Fruit fly (Drosophila melanogaster) whole organism, embryonic: ENCODE results near the gene CG2006.

ENCODE experiments used
- ATbp ChIP-seq: fragments of 200-800 bp; sonication (Bioruptor generic); optimal IDR thresholded peaks from 2 replicates; lab custom pipeline; 2017; ENCODE audit warnings: missing biosample characterization, mild to moderate bottlenecking, missing genetic modification characterization, missing genetic modification reagents
- Bdp1 ChIP-seq: fragments of 200-800 bp; sonication (Bioruptor generic); optimal IDR thresholded peaks from 3 replicates; lab custom pipeline; 2016; ENCODE audit warnings: missing biosample characterization, missing genetic modification characterization
- CG10959 ChIP-seq: fragments of 200-800 bp; sonication (Bioruptor generic); IDR thresholded peaks from 2 replicates; pipeline ENCODE4 v1.3.6; 2022; ENCODE audit warnings: missing biosample characterization, missing genetic modification characterization
- CG11398 ChIP-seq: fragments of 200-800 bp; sonication (Bioruptor generic); optimal IDR thresholded peaks from 2 replicates; lab custom pipeline; 2016; ENCODE audit warnings: missing biosample characterization, missing genetic modification characterization
- CG12104 ChIP-seq: fragments of 200-800 bp; sonication (Bioruptor generic); optimal IDR thresholded peaks from 3 replicates; lab custom pipeline; 2016; ENCODE audit warnings: missing biosample characterization, missing genetic modification characterization
- CG12299 ChIP-seq: fragments of 200-800 bp; sonication (Bioruptor generic); optimal IDR thresholded peaks from 2 replicates; lab custom pipeline; 2018; ENCODE audit warnings: missing biosample characterization, mild to moderate bottlenecking, missing genetic modification characterization
- CG12744 ChIP-seq: fragments of 200-800 bp; sonication (Bioruptor generic); optimal IDR thresholded peaks from 2 replicates; lab custom pipeline; 2016; ENCODE audit warnings: missing biosample characterization, missing genetic modification characterization
- CG14710 ChIP-seq: fragments of 200-800 bp; sonication (Bioruptor generic); optimal IDR thresholded peaks from 3 replicates; lab custom pipeline; 2019; ENCODE audit warnings: missing biosample characterization, mild to moderate bottlenecking, missing genetic modification characterization, moderate library complexity
- CG17186 ChIP-seq: fragments of 200-800 bp; sonication (Bioruptor generic); optimal IDR thresholded peaks from 3 replicates; lab custom pipeline; 2017; ENCODE audit warnings: missing biosample characterization, missing genetic modification reagents, missing genetic modification characterization
- CG17802 ChIP-seq: fragments of 200-800 bp; sonication (Bioruptor generic); optimal IDR thresholded peaks from 2 replicates; lab custom pipeline; 2018; ENCODE audit warnings: missing biosample characterization, mild to moderate bottlenecking, missing genetic modification characterization, moderate library complexity
- CG2199 ChIP-seq: fragments of 200-800 bp; sonication (Bioruptor generic); IDR thresholded peaks from 3 replicates; pipeline ENCODE4 v1.3.6; 2022; ENCODE audit warnings: missing biosample characterization, missing genetic modification characterization
- CG30403 ChIP-seq: fragments of 200-800 bp; sonication (Bioruptor generic); optimal IDR thresholded peaks from 3 replicates; lab custom pipeline; 2016; ENCODE audit warnings: missing biosample characterization, missing genetic modification characterization
- CG31365 ChIP-seq: fragments of 200-800 bp; sonication (Bioruptor generic); optimal IDR thresholded peaks from 2 replicates; lab custom pipeline; 2018; ENCODE audit warnings: missing biosample characterization, mild to moderate bottlenecking, missing genetic modification characterization
- CG43689 ChIP-seq: fragments of 200-800 bp; sonication (Bioruptor generic); IDR thresholded peaks from 2 replicates; pipeline ENCODE4 v1.3.6; 2022; ENCODE audit warnings: missing biosample characterization, missing genetic modification characterization
- CG4617 ChIP-seq: fragments of 200-800 bp; sonication (Bioruptor generic); optimal IDR thresholded peaks from 3 replicates; lab custom pipeline; 2016; ENCODE audit warnings: missing biosample characterization, missing genetic modification characterization, borderline replicate concordance
- CG4707 ChIP-seq: fragments of 200-800 bp; sonication (Bioruptor generic); optimal IDR thresholded peaks from 2 replicates; lab custom pipeline; 2018; ENCODE audit warnings: missing biosample characterization, mild to moderate bottlenecking, missing genetic modification characterization, moderate library complexity
- CG6813 ChIP-seq: fragments of 200-800 bp; sonication (Bioruptor generic); optimal IDR thresholded peaks from 2 replicates; lab custom pipeline; 2017; ENCODE audit warnings: missing biosample characterization, missing genetic modification characterization, mild to moderate bottlenecking, moderate library complexity, missing genetic modification reagents
- CG7271 ChIP-seq: fragments of 200-800 bp; sonication (Bioruptor generic); optimal IDR thresholded peaks from 2 replicates; lab custom pipeline; 2018; ENCODE audit warnings: missing biosample characterization, mild to moderate bottlenecking, missing genetic modification characterization, moderate library complexity
- CG7786 ChIP-seq: fragments of 200-800 bp; sonication (Bioruptor generic); optimal IDR thresholded peaks from 2 replicates; lab custom pipeline; 2016; ENCODE audit warnings: missing biosample characterization, missing genetic modification characterization
- CG7928 ChIP-seq: fragments of 200-800 bp; sonication (Bioruptor generic); optimal IDR thresholded peaks from 2 replicates; lab custom pipeline; 2017; ENCODE audit warnings: missing biosample characterization, mild to moderate bottlenecking, missing genetic modification characterization
- CG7963 ChIP-seq: fragments of 200-800 bp; sonication (Bioruptor generic); IDR thresholded peaks from 3 replicates; pipeline ENCODE4 v1.3.6; 2022; ENCODE audit warnings: missing biosample characterization, missing genetic modification characterization; ENCODE audit not compliant: partially characterized antibody
- CG8290 ChIP-seq, 3 experiments: fragments of 200-800 bp; sonication (Bioruptor generic); optimal IDR thresholded peaks; 2 replicates each; lab custom pipeline; 2016 to 2019; ENCODE audit warnings: missing biosample characterization in 3 of 3, missing genetic modification characterization in 3 of 3, mild to moderate bottlenecking in 2 of 3, moderate library complexity in 1 of 3
- Camta ChIP-seq: fragments of 200-800 bp; sonication (Bioruptor generic); optimal IDR thresholded peaks from 2 replicates; lab custom pipeline; 2016; ENCODE audit warnings: missing biosample characterization, missing genetic modification characterization
- Dek ChIP-seq: fragments of 200-800 bp; sonication (Bioruptor generic); optimal IDR thresholded peaks from 3 replicates; lab custom pipeline; 2019; ENCODE audit warnings: missing biosample characterization, mild to moderate bottlenecking, missing genetic modification characterization, moderate library complexity
- Dp ChIP-seq: fragments of 200-800 bp; sonication (Bioruptor generic); optimal IDR thresholded peaks from 2 replicates; lab custom pipeline; 2018; ENCODE audit warnings: missing biosample characterization, mild to moderate bottlenecking, missing genetic modification characterization, moderate library complexity
- E2f1 ChIP-seq: fragments of 200-800 bp; sonication (Bioruptor generic); IDR thresholded peaks from 2 replicates; pipeline ENCODE4 v1.3.6; 2022; ENCODE audit warnings: missing biosample characterization, missing genetic modification characterization
- Elba2 ChIP-seq: fragments of 200-800 bp; sonication (Bioruptor generic); optimal IDR thresholded peaks from 3 replicates; lab custom pipeline; 2016; ENCODE audit warnings: missing biosample characterization, missing genetic modification characterization
- Hr51 ChIP-seq, 2 experiments: fragments of 200-800 bp; sonication (Bioruptor generic); optimal IDR thresholded peaks; 2 replicates in 1 of 2; 3 replicates in 1 of 2; lab custom pipeline; 2016 to 2018; ENCODE audit warnings: missing biosample characterization in 2 of 2, missing genetic modification characterization in 2 of 2, mild to moderate bottlenecking in 1 of 2, moderate library complexity in 1 of 2
- Nf-YB ChIP-seq: fragments of 200-800 bp; sonication (Bioruptor generic); optimal IDR thresholded peaks from 3 replicates; lab custom pipeline; 2019; ENCODE audit warnings: missing biosample characterization, mild to moderate bottlenecking, missing genetic modification characterization, moderate library complexity
- Oli ChIP-seq: fragments of 200-800 bp; sonication (Bioruptor generic); optimal IDR thresholded peaks from 2 replicates; lab custom pipeline; 2018; ENCODE audit warnings: missing biosample characterization, mild to moderate bottlenecking, missing genetic modification characterization, moderate library complexity
- Poxn ChIP-seq: fragments of 200-800 bp; sonication (Bioruptor generic); IDR thresholded peaks from 2 replicates; pipeline ENCODE4 v1.3.6; 2022; ENCODE audit warnings: missing biosample characterization, missing genetic modification characterization
- amos ChIP-seq: fragments of 200-800 bp; sonication (Bioruptor generic); IDR thresholded peaks from 2 replicates; pipeline ENCODE4 v1.3.6; 2022; ENCODE audit warnings: missing biosample characterization, missing genetic modification characterization; ENCODE audit not compliant: partially characterized antibody
- ap ChIP-seq: fragments of 200-800 bp; sonication (Bioruptor generic); IDR thresholded peaks from 2 replicates; pipeline ENCODE4 v1.3.6; 2022; ENCODE audit warnings: missing biosample characterization, missing genetic modification characterization
- cwo ChIP-seq: fragments of 200-800 bp; sonication (Bioruptor generic); optimal IDR thresholded peaks from 3 replicates; lab custom pipeline; 2017; ENCODE audit warnings: missing biosample characterization, missing genetic modification characterization, mild to moderate bottlenecking, moderate library complexity, missing genetic modification reagents
- danr ChIP-seq: fragments of 200-800 bp; sonication (Bioruptor generic); IDR thresholded peaks from 2 replicates; pipeline ENCODE4 v1.3.6; 2022; ENCODE audit warnings: missing biosample characterization, missing genetic modification characterization
- dmrt99B ChIP-seq: fragments of 200-800 bp; sonication (Bioruptor generic); optimal IDR thresholded peaks from 2 replicates; lab custom pipeline; 2018; ENCODE audit warnings: missing biosample characterization, mild to moderate bottlenecking, missing genetic modification characterization, moderate library complexity
- esg ChIP-seq: fragments of 200-800 bp; sonication (Bioruptor generic); conservative IDR thresholded peaks from 2 replicates; pipeline ENCODE4 v1.3.6; 2022; ENCODE audit warnings: missing biosample characterization, missing genetic modification characterization
- fru ChIP-seq: fragments of >200 bp; optimal IDR thresholded peaks from 2 replicates; lab custom pipeline; 2017
- nerfin-2 ChIP-seq: fragments of 200-800 bp; sonication (Bioruptor generic); IDR thresholded peaks from 2 replicates; pipeline ENCODE4 v1.3.6; 2022; ENCODE audit warnings: missing biosample characterization, missing genetic modification characterization; ENCODE audit not compliant: partially characterized antibody
- prd ChIP-seq, 3 experiments: fragments of >200 bp in 2 of 3; fragments of 200-800 bp in 1 of 3; sonication (Bioruptor generic) in 1 of 3; optimal IDR thresholded peaks in 2 of 3; IDR thresholded peaks in 1 of 3; 2 replicates in 2 of 3; 3 replicates in 1 of 3; pipeline versions ENCODE4 v1.3.6 to Lab custom; 2017 to 2022; ENCODE audit warnings: missing biosample characterization in 1 of 3, missing genetic modification characterization in 1 of 3
- repo ChIP-seq: fragments of 200-800 bp; sonication (Bioruptor generic); optimal IDR thresholded peaks from 2 replicates; lab custom pipeline; 2016; ENCODE audit warnings: missing biosample characterization, missing genetic modification characterization
- row ChIP-seq: fragments of 200-800 bp; sonication (Bioruptor generic); IDR thresholded peaks from 3 replicates; pipeline ENCODE4 v1.3.6; 2022; ENCODE audit warnings: missing biosample characterization, missing genetic modification characterization
- sc ChIP-seq, 3 experiments: fragments of >200 bp in 2 of 3; fragments of 200-800 bp in 1 of 3; sonication (Bioruptor generic) in 1 of 3; optimal IDR thresholded peaks; 2 replicates in 2 of 3; 3 replicates in 1 of 3; lab custom pipeline; 2017; ENCODE audit warnings: mild to moderate bottlenecking in 1 of 3, missing biosample characterization in 1 of 3, missing genetic modification characterization in 1 of 3, missing genetic modification reagents in 1 of 3
- schlank ChIP-seq: fragments of 200-800 bp; sonication (Bioruptor generic); optimal IDR thresholded peaks from 2 replicates; lab custom pipeline; 2018; ENCODE audit warnings: missing biosample characterization, mild to moderate bottlenecking, missing genetic modification characterization
- sd ChIP-seq: fragments of 200-800 bp; sonication (Bioruptor generic); optimal IDR thresholded peaks from 3 replicates; lab custom pipeline; 2018; ENCODE audit warnings: missing biosample characterization, mild to moderate bottlenecking, missing genetic modification characterization, moderate library complexity
- slou ChIP-seq: fragments of 200-800 bp; sonication (Bioruptor generic); optimal IDR thresholded peaks from 3 replicates; lab custom pipeline; 2016; ENCODE audit warnings: missing biosample characterization, missing genetic modification characterization
- sob ChIP-seq: fragments of 200-800 bp; sonication (Bioruptor generic); IDR thresholded peaks from 2 replicates; pipeline ENCODE4 v1.3.6; 2022; ENCODE audit warnings: missing biosample characterization, missing genetic modification characterization
- tin ChIP-seq: fragments of 200-800 bp; sonication (Bioruptor generic); optimal IDR thresholded peaks from 3 replicates; lab custom pipeline; 2016; ENCODE audit warnings: missing biosample characterization, missing genetic modification characterization

The CG2006 gene

DNA sequence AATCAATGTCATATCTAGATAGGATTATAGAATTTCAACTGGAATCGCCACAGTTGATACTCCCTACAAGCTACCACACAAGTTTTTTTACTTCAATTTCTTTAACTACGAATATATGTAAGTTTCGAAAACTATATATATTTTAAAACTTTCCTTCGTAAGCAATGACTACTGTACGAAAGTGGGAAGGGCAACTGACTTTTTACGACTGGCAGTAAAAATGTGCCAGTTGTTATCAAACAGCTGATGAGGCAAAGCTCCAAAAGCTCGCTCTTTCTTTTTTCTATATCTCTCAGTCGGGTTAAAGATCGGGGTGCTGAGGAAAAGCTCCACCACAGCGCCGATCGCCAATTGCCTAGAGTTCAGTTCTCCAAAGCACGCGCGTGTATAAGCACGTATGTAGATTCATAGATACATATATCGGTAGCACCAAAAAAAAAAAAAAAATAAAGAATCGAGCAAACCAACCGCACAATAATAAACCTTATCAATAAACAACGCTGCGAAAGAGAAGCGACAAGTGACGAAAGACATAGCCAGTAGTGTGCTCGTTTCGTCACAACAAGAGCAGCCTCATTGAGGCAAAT is 10.2 kb upstream of the CG2006 start (continued):
- TF ChIP-seq CG12744 (GFP tag; lab: Kevin White, UChicago) (peak; percentile 33), Hr51 (GFP tag; optimal IDR thresholded peaks at IDR 0.05; lab: Kevin White, UChicago) (peak in 1 of 2 experiments; percentile 84), CG2199 (GFP tag; lab: Robert Waterston, UW) (no peak), CG12299 (tag; lab: Kevin White, UChicago) (peak; percentile 16), CG10959 (GFP tag; lab: Robert Waterston, UW) (no peak), CG31365 (tag; lab: Kevin White, UChicago) (peak; percentile 37), CG12104 (no peak), nerfin-2 (GFP tag; lab: Robert Waterston, UW) (no peak), esg (GFP tag; lab: Robert Waterston, UW) (peak; percentile 70), sob (GFP tag; lab: Robert Waterston, UW) (peak; percentile 66), schlank (tag; lab: Kevin White, UChicago) (no peak), Dek (tag; lab: Kevin White, UChicago) (peak; percentile 57), dmrt99B (tag; lab: Kevin White, UChicago) (peak; percentile 81), CG7928 (GFP tag; lab: Kevin White, UChicago) (peak; percentile 15), CG17186 (GFP tag; lab: Kevin White, UChicago) (no peak), tin (GFP tag; lab: Kevin White, UChicago) (peak; percentile 4), CG17802 (tag; lab: Kevin White, UChicago) (no peak), prd (optimal IDR thresholded peaks at IDR 0.05; lab: Kevin White, UChicago) (no peak), prd (GFP tag; IDR thresholded peaks at IDR 0.05; lab: Robert Waterston, UW) (peak; percentile 76), CG14710 (tag; lab: Kevin White, UChicago) (no peak), ATbp (GFP tag; lab: Kevin White, UChicago) (peak; percentile 61), CG8290 (GFP tag; optimal IDR thresholded peaks at IDR 0.05; lab: Kevin White, UChicago) (no peak), CG8290 (tag; optimal IDR thresholded peaks at IDR 0.05; lab: Kevin White, UChicago) (peak in 1 of 2 experiments; percentile 50), CG6813 (GFP tag; lab: Kevin White, UChicago) (peak; percentile 47), fru (lab: Kevin White, UChicago) (no peak), sd (tag; lab: Kevin White, UChicago) (peak; percentile 61), Elba2 (GFP tag; lab: Kevin White, UChicago) (no peak), E2f1 (GFP tag; lab: Robert Waterston, UW) (peak; percentile 48), sc (optimal IDR thresholded peaks at IDR 0.05; lab: Kevin White, UChicago) (no peak), sc (GFP tag; optimal IDR thresholded peaks at IDR 0.05; lab: Kevin White, UChicago) (peak; percentile 0), repo (no peak), slou (GFP tag; lab: Kevin White, UChicago) (no peak), CG7786 (GFP tag; lab: Kevin White, UChicago) (peak; percentile 37), CG30403 (GFP tag; lab: Kevin White, UChicago) (peak; percentile 42), CG4617 (GFP tag; lab: Kevin White, UChicago) (no peak), CG7271 (tag; lab: Kevin White, UChicago) (no peak), amos (peak; percentile 24; the same call in 1 of the 2 replicates), Bdp1 (no peak), cwo (GFP tag; lab: Kevin White, UChicago) (peak; percentile 65), Dp (GFP tag; lab: Kevin White, UChicago) (no peak), CG7963 (GFP tag; lab: Robert Waterston, UW) (no peak), Camta (GFP tag; lab: Kevin White, UChicago) (no peak), Poxn (GFP tag; lab: Robert Waterston, UW) (peak; percentile 45; the same call in 1 of the 2 replicates), row (GFP tag; lab: Robert Waterston, UW) (peak; percentile 79), CG43689 (0 out of 2 replicates have a peak, but pooled peaks have one; percentile 39), Oli (peak; percentile 76), CG11398 (GFP tag; lab: Kevin White, UChicago) (no peak), Nf-YB (GFP tag; lab: Kevin White, UChicago) (peak; percentile 51), danr (no peak), ap (GFP tag; lab: Robert Waterston, UW) (no peak), CG4707 (GFP tag; lab: Kevin White, UChicago) (no peak)
